Worm (Caenorhabditis elegans): Measurements from ENCODE around the gene Y71H10B.1.

DNA sequence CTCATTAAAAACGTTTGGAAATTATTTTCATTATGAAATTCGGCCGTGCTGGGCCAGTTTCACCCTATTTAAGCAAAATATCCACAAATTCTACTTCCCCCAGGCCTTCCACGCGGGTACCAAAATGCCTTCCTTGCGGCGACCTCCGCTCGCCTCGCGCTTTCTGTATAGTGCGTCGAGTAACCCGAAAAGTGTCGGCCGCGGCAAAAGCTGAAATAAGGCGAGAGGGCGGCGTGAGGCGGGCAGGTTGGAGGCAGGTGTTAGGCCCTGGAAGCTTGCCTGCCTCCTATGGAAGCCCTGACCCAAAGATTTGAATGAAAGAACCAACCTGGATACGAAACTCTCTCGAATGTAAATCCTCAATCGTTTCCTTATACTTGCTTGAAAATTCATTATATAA is 13.8 kb downstream of the Y71H10B.1 start:
- no peak for TF ChIP-seq dve-1 (tag; optimal IDR thresholded peaks at IDR 0.05)
- no peak for TF ChIP-seq pha-4 (tag; optimal IDR thresholded peaks at IDR 0.05)
- TF ChIP-seq ref-2 (tag; optimal IDR thresholded peaks at IDR 0.05) = peak; percentile 6
